Worm (Caenorhabditis elegans): ENCODE data around the gene srh-122.

Gene srh-122

ce11 chrV:15397139-15397538, 19.3 kb upstream of the srh-122 start (continued):
- TF ChIP-seq athp-1 (tag; optimal IDR thresholded peaks at IDR 0.05): no peak
- TF ChIP-seq F33H1.4 (GFP tag; IDR thresholded peaks at IDR 0.05): no peak
- TF ChIP-seq Y95B8A.8 (GFP tag; IDR thresholded peaks at IDR 0.05): peak; percentile 56; the same call in 1 of the 2 replicates
- TF ChIP-seq pbrm-1 (GFP tag; IDR thresholded peaks at IDR 0.05): peak; percentile 25; the same call in 1 of the 2 replicates
- TF ChIP-seq ztf-25 (GFP tag; IDR thresholded peaks at IDR 0.05): no peak
- no peak for TF ChIP-seq mcd-1 (GFP tag; IDR thresholded peaks at IDR 0.05)
- TF ChIP-seq snpc-1.1 (tag; optimal IDR thresholded peaks at IDR 0.05; ENCODE audit: insufficient read depth): peak; percentile 34
- TF ChIP-seq let-526 (GFP tag; IDR thresholded peaks at IDR 0.05): no peak
- no peak for TF ChIP-seq unc-130 (GFP tag; optimal IDR thresholded peaks at IDR 0.05)
- TF ChIP-seq sdz-38 (tag; optimal IDR thresholded peaks at IDR 0.05): no peak
- no peak for TF ChIP-seq ztf-3 (GFP tag; optimal IDR thresholded peaks at IDR 0.05)
- no peak for TF ChIP-seq egl-44 (GFP tag; IDR thresholded peaks at IDR 0.05)
- peak in 1 of 3 experiments; percentile 2 for TF ChIP-seq lin-35 (GFP tag; optimal IDR thresholded peaks at IDR 0.05)
- TF ChIP-seq C17E4.6 (GFP tag; IDR thresholded peaks at IDR 0.05): 0 out of 2 replicates have a peak, but pooled peaks have one; percentile 12
- TF ChIP-seq ztf-28 (GFP tag; IDR thresholded peaks at IDR 0.05): no peak
- no peak for TF ChIP-seq ceh-58 (GFP tag; IDR thresholded peaks at IDR 0.05)
- TF ChIP-seq repo-1 (tag; optimal IDR thresholded peaks at IDR 0.05): no peak
- TF ChIP-seq mxl-1 (tag; optimal IDR thresholded peaks at IDR 0.05): no peak
- TF ChIP-seq aptf-3 (GFP tag; IDR thresholded peaks at IDR 0.05): no peak
- no peak for TF ChIP-seq rpc-1 (optimal IDR thresholded peaks at IDR 0.05)
- peak; percentile 10 for TF ChIP-seq rpc-1 (tag; optimal IDR thresholded peaks at IDR 0.05)
- TF ChIP-seq ceh-91 (GFP tag; IDR thresholded peaks at IDR 0.05): no peak
- no peak for TF ChIP-seq B0019.2 (GFP tag; conservative IDR thresholded peaks at IDR 0.05)
- TF ChIP-seq ccch-3 (GFP tag; optimal IDR thresholded peaks at IDR 0.05): no peak
- TF ChIP-seq tlf-1 (GFP tag; optimal IDR thresholded peaks at IDR 0.05): peak; percentile 63
- no peak for TF ChIP-seq ceh-40 (GFP tag; IDR thresholded peaks at IDR 0.05)
- TF ChIP-seq B0261.1 (tag; optimal IDR thresholded peaks at IDR 0.05): peak; percentile 12
- no peak for TF ChIP-seq somi-1 (GFP tag; optimal IDR thresholded peaks at IDR 0.05)
- TF ChIP-seq ztf-26 (tag; optimal IDR thresholded peaks at IDR 0.05): no peak
- no peak for TF ChIP-seq snpc-1.3 (tag; optimal IDR thresholded peaks at IDR 0.05; ENCODE audit: insufficient read depth)
- 0 out of 2 replicates have a peak, but pooled peaks have one; percentile 10 for TF ChIP-seq D2030.7 (GFP tag; IDR thresholded peaks at IDR 0.05)
- no peak for TF ChIP-seq dox-1 (GFP tag; IDR thresholded peaks at IDR 0.05)
- no peak for TF ChIP-seq nhr-179 (tag; optimal IDR thresholded peaks at IDR 0.05)
- no peak; the same call in 1 of the 2 replicates for TF ChIP-seq ceh-100 (GFP tag; IDR thresholded peaks at IDR 0.05)
- no peak for TF ChIP-seq F22D6.2 (tag; optimal IDR thresholded peaks at IDR 0.05)
- TF ChIP-seq Y79H2A.3 (GFP tag; conservative IDR thresholded peaks at IDR 0.05): peak; percentile 21; the same call in 1 of the 2 replicates
- TF ChIP-seq B0336.3 (GFP tag; IDR thresholded peaks at IDR 0.05): peak; percentile 72; the same call in 1 of the 2 replicates
- no peak for TF ChIP-seq ets-4 (GFP tag; optimal IDR thresholded peaks at IDR 0.05)
- TF ChIP-seq tbp1 (GFP tag; optimal IDR thresholded peaks at IDR 0.05): peak; percentile 48
- TF ChIP-seq efl-1 (GFP tag; optimal IDR thresholded peaks at IDR 0.05): no peak
- no peak for TF ChIP-seq cebp-2 (GFP tag; IDR thresholded peaks at IDR 0.05)
- TF ChIP-seq attf-3 (GFP tag; conservative IDR thresholded peaks at IDR 0.05): no peak
- peak; percentile 29 for TF ChIP-seq snpc-4 (GFP tag; optimal IDR thresholded peaks at IDR 0.05)
- no peak for TF ChIP-seq snpc-4 (tag; optimal IDR thresholded peaks at IDR 0.05)
- TF ChIP-seq F23B12.7 (tag; optimal IDR thresholded peaks at IDR 0.05; ENCODE audit: insufficient read depth): no peak
- TF ChIP-seq attf-6 (GFP tag; IDR thresholded peaks at IDR 0.05): peak; percentile 76
- TF ChIP-seq nhr-90 (tag; optimal IDR thresholded peaks at IDR 0.05): no peak
- no peak for TF ChIP-seq ama-1 (optimal IDR thresholded peaks at IDR 0.05)
- peak in 1 of 2 experiments; percentile 28 for TF ChIP-seq ama-1 (GFP tag; optimal IDR thresholded peaks at IDR 0.05)
- TF ChIP-seq hlh-12 (tag; optimal IDR thresholded peaks at IDR 0.05): no peak

Data from whole organism, young adult.